Worm (Caenorhabditis elegans): ENCODE measurements around the gene mls-2.

mls-2 gene

DNA sequence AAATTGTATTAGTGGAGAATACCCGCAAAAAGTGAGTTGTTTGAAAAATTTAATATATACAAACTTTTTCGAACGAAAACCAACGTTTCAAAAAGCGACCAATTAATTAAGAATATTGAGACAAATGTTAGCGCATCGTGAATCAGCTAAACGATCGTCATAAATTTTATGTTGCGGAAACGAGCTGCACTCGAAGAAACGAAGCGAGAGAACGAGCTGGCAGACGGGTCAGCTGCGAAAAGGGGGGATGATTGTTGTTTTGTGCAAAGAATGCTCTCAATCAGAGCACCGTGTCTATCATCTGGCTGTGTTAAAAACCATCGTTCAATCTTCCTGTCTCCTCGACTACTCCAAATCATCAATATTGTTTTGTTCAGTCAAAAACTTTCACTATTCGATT, 42.5 kb upstream of the mls-2 start:
- TF ChIP-seq ceh-91 (GFP tag; IDR thresholded peaks at IDR 0.05) (no peak), Y67H2A.10 (GFP tag; conservative IDR thresholded peaks at IDR 0.05) (no peak), C17E4.6 (GFP tag; IDR thresholded peaks at IDR 0.05) (no peak), tbx-9 (tag; optimal IDR thresholded peaks at IDR 0.05; ENCODE audit: borderline replicate concordance) (no peak), lin-54 (GFP tag; optimal IDR thresholded peaks at IDR 0.05) (no peak)

DNA sequence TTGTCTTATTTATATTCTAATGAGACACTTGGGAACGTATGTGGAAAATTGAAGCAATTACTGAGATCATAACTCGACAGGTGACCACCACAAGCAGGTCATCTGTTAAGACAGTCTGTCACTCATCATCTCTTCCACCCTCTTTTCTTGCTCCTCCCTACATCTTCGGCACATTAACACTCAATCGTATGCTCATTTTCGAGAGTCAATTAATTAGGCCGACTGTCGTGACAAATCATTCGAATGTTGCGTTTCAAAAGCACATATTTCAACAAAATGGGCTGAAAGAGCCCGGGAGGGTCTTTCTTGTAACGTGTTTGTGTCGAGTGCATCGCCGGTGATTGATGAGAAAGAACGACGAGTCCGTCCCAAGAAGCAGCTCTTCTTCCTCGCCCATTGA, 40.8 kb upstream of the mls-2 start:
- no peak for TF ChIP-seq mxl-1 (tag; optimal IDR thresholded peaks at IDR 0.05)
- TF ChIP-seq unc-62 (GFP tag; optimal IDR thresholded peaks at IDR 0.05), result no peak
- TF ChIP-seq fkh-3 (tag; optimal IDR thresholded peaks at IDR 0.05), result no peak
- no peak for TF ChIP-seq nhr-179 (tag; optimal IDR thresholded peaks at IDR 0.05)
- TF ChIP-seq T07F8.4 (tag; optimal IDR thresholded peaks at IDR 0.05), result no peak
- no peak for TF ChIP-seq D2030.7 (GFP tag; IDR thresholded peaks at IDR 0.05)
- no peak for TF ChIP-seq F57C9.4 (tag; optimal IDR thresholded peaks at IDR 0.05)
- TF ChIP-seq K11D2.4 (GFP tag; IDR thresholded peaks at IDR 0.05), result no peak
- TF ChIP-seq hsf-1 (GFP tag; IDR thresholded peaks at IDR 0.05), result no peak
- TF ChIP-seq mcd-1 (GFP tag; IDR thresholded peaks at IDR 0.05), result no peak
- no peak for TF ChIP-seq snpc-1.3 (tag; optimal IDR thresholded peaks at IDR 0.05; ENCODE audit: insufficient read depth)
- no peak for TF ChIP-seq F57A8.1 (GFP tag; optimal IDR thresholded peaks at IDR 0.05)
- no peak for TF ChIP-seq nfya-1 (tag; optimal IDR thresholded peaks at IDR 0.05; ENCODE audit: borderline replicate concordance, insufficient read depth)
- no peak for TF ChIP-seq ztf-18 (tag; optimal IDR thresholded peaks at IDR 0.05)
- TF ChIP-seq lin-26 (GFP tag; IDR thresholded peaks at IDR 0.05), result no peak
- TF ChIP-seq ceh-79 (tag; optimal IDR thresholded peaks at IDR 0.05), result no peak
- no peak for TF ChIP-seq nfya-2 (GFP tag; IDR thresholded peaks at IDR 0.05)
- TF ChIP-seq B0336.3 (GFP tag; IDR thresholded peaks at IDR 0.05), result no peak

ce11 chrX:4800892-4801291, 39.5 kb upstream of the mls-2 start:
- TF ChIP-seq nhr-80 (tag; optimal IDR thresholded peaks at IDR 0.05) (peak; percentile 52), Y95B8A.8 (GFP tag; IDR thresholded peaks at IDR 0.05) (no peak)

DNA sequence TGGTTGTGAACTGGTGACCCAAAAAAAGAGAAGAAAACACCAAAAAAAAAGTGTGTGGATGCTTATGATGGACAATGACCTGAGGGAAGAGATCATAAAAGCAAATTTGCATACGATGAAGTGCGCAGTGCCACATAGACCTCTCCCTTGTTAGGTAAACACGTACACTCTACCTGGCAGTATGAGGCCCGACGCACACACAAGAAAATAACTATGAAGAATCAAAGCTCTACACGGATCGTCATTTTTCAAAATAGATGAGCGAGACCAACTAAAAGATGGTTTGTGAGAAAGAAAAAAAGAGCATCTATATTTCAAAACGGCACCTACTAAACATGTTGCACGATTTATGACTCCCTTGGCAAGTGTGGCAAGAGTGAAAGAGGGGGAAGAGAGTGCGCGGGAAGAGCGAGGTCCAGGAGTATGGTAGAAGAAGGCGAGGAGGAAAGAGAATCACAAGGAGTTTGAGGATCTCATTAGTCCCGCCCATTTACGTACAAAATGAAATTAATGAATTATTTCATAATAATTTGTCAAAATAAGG, 38.7 kb upstream of the mls-2 start, which contains the start of gene mig-13:
mig-13 (minus strand) TSS at position 51 of the 544 bp plus-strand sequence.
- TF ChIP-seq lin-54 (GFP tag; optimal IDR thresholded peaks at IDR 0.05), result no peak
- TF ChIP-seq egl-18 (GFP tag; IDR thresholded peaks at IDR 0.05), result no peak
- no peak for TF ChIP-seq Y56A3A.18 (GFP tag; IDR thresholded peaks at IDR 0.05)
- no peak for TF ChIP-seq repo-1 (tag; optimal IDR thresholded peaks at IDR 0.05)
- no peak for TF ChIP-seq mcd-1 (GFP tag; IDR thresholded peaks at IDR 0.05)
- TF ChIP-seq hmg-1.2 (GFP tag; IDR thresholded peaks at IDR 0.05), result no peak
- no peak for TF ChIP-seq nfya-1 (tag; optimal IDR thresholded peaks at IDR 0.05; ENCODE audit: borderline replicate concordance, insufficient read depth)
- no peak for TF ChIP-seq ekl-4 (GFP tag; IDR thresholded peaks at IDR 0.05)
- TF ChIP-seq ceh-27 (GFP tag; optimal IDR thresholded peaks at IDR 0.05), result no peak
- no peak for TF ChIP-seq dpff-1 (tag; optimal IDR thresholded peaks at IDR 0.05)
- TF ChIP-seq hsf-1 (GFP tag; IDR thresholded peaks at IDR 0.05), result no peak
- TF ChIP-seq ztf-3 (GFP tag; optimal IDR thresholded peaks at IDR 0.05), result no peak
- TF ChIP-seq Y95B8A.8 (GFP tag; IDR thresholded peaks at IDR 0.05), result no peak
- TF ChIP-seq gei-17 (GFP tag; optimal IDR thresholded peaks at IDR 0.05), result no peak
- no peak for TF ChIP-seq lin-35 (GFP tag; optimal IDR thresholded peaks at IDR 0.05)
- TF ChIP-seq T07F8.4 (tag; optimal IDR thresholded peaks at IDR 0.05), result no peak
- no peak for TF ChIP-seq pha-4 (tag; optimal IDR thresholded peaks at IDR 0.05)

All from whole organism, young adult.